Worm (Caenorhabditis elegans) whole organism, early embryonic: ENCODE results near the gene twk-31.

Experiments
- F13C5.2 ChIP-seq: sonication (generic microtip); optimal IDR thresholded peaks from 2 replicates; lab custom pipeline; 2017; ENCODE audit warnings: mild to moderate bottlenecking, missing genetic modification characterization, inconsistent platforms, missing compliant biosample characterization
- ama-1 ChIP-seq: fragments of 150-350 bp; optimal IDR thresholded peaks from 2 replicates; lab custom pipeline; 2014
- ceh-36 ChIP-seq: sonication (generic microtip); optimal IDR thresholded peaks from 2 replicates; lab custom pipeline; 2016; ENCODE audit warnings: missing genetic modification characterization, inconsistent platforms, missing compliant biosample characterization
- ets-7 ChIP-seq: sonication (generic microtip); optimal IDR thresholded peaks from 2 replicates; lab custom pipeline; 2016; ENCODE audit warnings: missing genotype, missing genetic modification characterization, missing compliant biosample characterization
- flt-1 ChIP-seq: fragments of 200-800 bp; sonication (Bioruptor generic); IDR thresholded peaks from 2 replicates; pipeline ENCODE4 v1.3.6; 2022; ENCODE audit warnings: missing genetic modification characterization, missing compliant biosample characterization
- hmbx-1 ChIP-seq: sonication (generic microtip); optimal IDR thresholded peaks from 2 replicates; lab custom pipeline; 2016; ENCODE audit warnings: mild to moderate bottlenecking, missing genetic modification characterization, missing compliant biosample characterization
- hmg-4 ChIP-seq: fragments of 200-800 bp; sonication (Bioruptor generic); optimal IDR thresholded peaks from 2 replicates; lab custom pipeline; 2018; ENCODE audit warnings: mild to moderate bottlenecking, missing genetic modification characterization, missing compliant biosample characterization
- hnd-1 ChIP-seq: sonication (generic microtip); optimal IDR thresholded peaks from 2 replicates; lab custom pipeline; 2016; ENCODE audit warnings: missing genetic modification characterization, missing compliant biosample characterization
- scrt-1 ChIP-seq: fragments of 200-800 bp; sonication (Bioruptor generic); IDR thresholded peaks from 2 replicates; pipeline ENCODE4 v1.3.6; 2022; ENCODE audit warnings: missing genetic modification characterization, missing compliant biosample characterization
- tbx-11 ChIP-seq: fragments of 200-800 bp; sonication (Bioruptor generic); IDR thresholded peaks from 2 replicates; pipeline ENCODE4 v1.3.6; 2022; ENCODE audit warnings: missing genetic modification characterization, missing compliant biosample characterization
- tbx-37 ChIP-seq: fragments of 200-800 bp; sonication (Bioruptor generic); conservative IDR thresholded peaks from 2 replicates; pipeline ENCODE4 v1.3.6; 2022; ENCODE audit warnings: missing genetic modification reagents, missing genetic modification characterization, missing compliant biosample characterization
- tra-4 ChIP-seq: sonication (generic microtip); optimal IDR thresholded peaks from 2 replicates; lab custom pipeline; 2017; ENCODE audit warnings: missing genetic modification characterization, missing compliant biosample characterization

- TF ChIP-seq ets-7 (tag; lab: Kevin White, UChicago): no peak
- no peak for TF ChIP-seq tbx-37 (GFP tag; lab: Robert Waterston, UW)
- TF ChIP-seq ama-1 (lab: Kevin White, UChicago): no peak
- TF ChIP-seq hmg-4: no peak
- TF ChIP-seq tbx-11: no peak
- TF ChIP-seq F13C5.2: no peak
- TF ChIP-seq flt-1 (GFP tag; lab: Robert Waterston, UW): no peak
- TF ChIP-seq hnd-1 (tag; lab: Kevin White, UChicago): no peak
- TF ChIP-seq hmbx-1 (tag; lab: Kevin White, UChicago): no peak
- TF ChIP-seq scrt-1 (GFP tag; lab: Robert Waterston, UW): no peak
- TF ChIP-seq ceh-36 (tag; lab: Kevin White, UChicago): no peak
- no peak for TF ChIP-seq tra-4 (tag; lab: Kevin White, UChicago)
Measured at ce11 chrIII:11410378-11410777, at the start of gene twk-31.
